Worm (Caenorhabditis elegans) whole organism, L3 larva: ENCODE data around the gene F42A9.11.
A peak's percentile ranks its signal among the peaks of the same experiment; 100 is the strongest.

Experiments used
- aly-2 ChIP-seq: fragments of 150-350 bp; optimal IDR thresholded peaks from 2 replicates; lab custom pipeline; 2014; ENCODE audit warnings: missing biosample characterization, missing genetic modification characterization
- ceh-82 ChIP-seq: fragments of 150-350 bp; optimal IDR thresholded peaks from 2 replicates; lab custom pipeline; 2014; ENCODE audit warnings: missing biosample characterization, missing genetic modification characterization
- ceh-9 ChIP-seq: sonication (generic microtip); optimal IDR thresholded peaks from 2 replicates; lab custom pipeline; 2018; ENCODE audit warnings: missing biosample characterization, missing genetic modification characterization
- egl-27 ChIP-seq: sonication (generic microtip); optimal IDR thresholded peaks from 4 replicates; lab custom pipeline; 2017; ENCODE audit warnings: missing biosample characterization, missing genetic modification reagents, missing genetic modification characterization
- elt-3 ChIP-seq, 3 experiments: fragments of 150-350 bp in 1 of 3; sonication (generic microtip) in 2 of 3; optimal IDR thresholded peaks; 2 replicates in 2 of 3; 4 replicates in 1 of 3; lab custom pipeline; 2014 to 2017; ENCODE audit warnings: missing biosample characterization in 3 of 3, missing genetic modification characterization in 3 of 3
- fkh-10 ChIP-seq: sonication (generic microtip); optimal IDR thresholded peaks from 2 replicates; lab custom pipeline; 2017; ENCODE audit warnings: missing biosample characterization, missing genetic modification reagents, missing genetic modification characterization
- fos-1 ChIP-seq: fragments of 150-350 bp; optimal IDR thresholded peaks from 2 replicates; lab custom pipeline; 2014; ENCODE audit warnings: missing biosample characterization, missing genetic modification characterization
- nhr-12 ChIP-seq: fragments of 150-350 bp; optimal IDR thresholded peaks from 2 replicates; lab custom pipeline; 2014; ENCODE audit warnings: missing biosample characterization, missing genetic modification characterization
- nhr-237 ChIP-seq: fragments of 150-350 bp; optimal IDR thresholded peaks from 2 replicates; lab custom pipeline; 2014; ENCODE audit warnings: missing biosample characterization, missing genetic modification characterization
- nhr-76 ChIP-seq: fragments of 150-350 bp; sonication (generic microtip); optimal IDR thresholded peaks from 5 replicates; lab custom pipeline; 2014; ENCODE audit warnings: missing biosample characterization, missing genetic modification characterization
- sea-2 ChIP-seq: fragments of 150-350 bp; sonication (generic microtip); optimal IDR thresholded peaks from 4 replicates; lab custom pipeline; 2014; ENCODE audit warnings: missing biosample characterization, missing genetic modification reagents, missing genetic modification characterization
- snpc-4 ChIP-seq: fragments of 150-350 bp; optimal IDR thresholded peaks from 2 replicates; lab custom pipeline; 2014; ENCODE audit warnings: missing biosample characterization, missing genetic modification characterization
- tbx-2 ChIP-seq: sonication (generic microtip); optimal IDR thresholded peaks from 2 replicates; lab custom pipeline; 2016; ENCODE audit warnings: mild to moderate bottlenecking, missing genetic modification characterization, missing compliant biosample characterization
- unc-39 ChIP-seq: sonication (generic microtip); optimal IDR thresholded peaks from 4 replicates; lab custom pipeline; 2017; ENCODE audit warnings: missing biosample characterization, missing genetic modification characterization

- TF ChIP-seq sea-2 (GFP tag; lab: Kevin White, UChicago) (no peak), nhr-76 (tag; lab: Kevin White, UChicago) (no peak), elt-3 (tag; optimal IDR thresholded peaks at IDR 0.05; lab: Kevin White, UChicago) (no peak), fos-1 (tag; lab: Kevin White, UChicago) (peak; percentile 23), fkh-10 (GFP tag; lab: Kevin White, UChicago) (no peak), egl-27 (no peak), tbx-2 (tag; lab: Kevin White, UChicago) (no peak), ceh-9 (no peak), ceh-82 (peak; percentile 54), nhr-237 (tag; lab: Kevin White, UChicago) (no peak), unc-39 (no peak), nhr-12 (tag; lab: Kevin White, UChicago) (no peak), aly-2 (no peak), snpc-4 (tag; lab: Kevin White, UChicago) (no peak)
Observed at ce11 chrIV:8587057-8587456, 40.4 kb upstream of the F42A9.11 start.
